Worm (Caenorhabditis elegans) whole organism, L2 larva: Measurements from ENCODE around the gene ZC443.2.
A peak's percentile ranks its signal among the peaks of the same experiment; 100 is the strongest.

ENCODE experiments used
- C34F6.9 ChIP-seq: fragments of 150-350 bp; optimal IDR thresholded peaks from 2 replicates; lab custom pipeline; 2014; ENCODE audit warnings: missing biosample characterization, missing genetic modification characterization
- F13H6.1 ChIP-seq: sonication (generic microtip); optimal IDR thresholded peaks from 2 replicates; lab custom pipeline; 2016; ENCODE audit warnings: missing genetic modification characterization, missing compliant biosample characterization
- Y55F3AM.14 ChIP-seq: fragments of 200-800 bp; sonication (Bioruptor generic); optimal IDR thresholded peaks from 2 replicates; lab custom pipeline; 2018; ENCODE audit warnings: mild to moderate bottlenecking, missing genetic modification characterization, missing compliant biosample characterization
- ama-1 ChIP-seq: fragments of 150-350 bp; optimal IDR thresholded peaks from 2 replicates; lab custom pipeline; 2018; ENCODE audit warnings: inconsistent platforms
- blmp-1 ChIP-seq: sonication (generic microtip); optimal IDR thresholded peaks from 2 replicates; lab custom pipeline; 2017; ENCODE audit warnings: missing genetic modification characterization, mild to moderate bottlenecking, missing compliant biosample characterization, antibody characterized with exemption, moderate library complexity; ENCODE audit not compliant: insufficient read depth
- ceh-16 ChIP-seq: fragments of 150-350 bp; optimal IDR thresholded peaks from 2 replicates; lab custom pipeline; 2014; ENCODE audit warnings: missing biosample characterization, missing genetic modification characterization
- crh-2 ChIP-seq: sonication (generic microtip); optimal IDR thresholded peaks from 2 replicates; lab custom pipeline; 2017; ENCODE audit warnings: missing biosample characterization, missing genetic modification characterization
- egl-27 ChIP-seq: sonication (generic microtip); optimal IDR thresholded peaks from 3 replicates; lab custom pipeline; 2017; ENCODE audit warnings: missing biosample characterization, missing genetic modification reagents, missing genetic modification characterization
- elt-3 ChIP-seq: sonication (generic microtip); optimal IDR thresholded peaks from 2 replicates; lab custom pipeline; 2017; ENCODE audit warnings: missing biosample characterization, missing genetic modification characterization
- fos-1 ChIP-seq: fragments of 150-350 bp; optimal IDR thresholded peaks from 2 replicates; lab custom pipeline; 2014; ENCODE audit warnings: missing biosample characterization, missing genetic modification characterization
- gmeb-1 ChIP-seq: fragments of 150-350 bp; optimal IDR thresholded peaks from 2 replicates; lab custom pipeline; 2014; ENCODE audit warnings: missing biosample characterization, missing genetic modification characterization
- lin-11 ChIP-seq: fragments of 150-350 bp; sonication (generic microtip); optimal IDR thresholded peaks from 2 replicates; lab custom pipeline; 2014; ENCODE audit warnings: missing biosample characterization, missing genetic modification characterization, inconsistent platforms, mixed read lengths
- lin-13 ChIP-seq: fragments of 150-350 bp; optimal IDR thresholded peaks from 2 replicates; lab custom pipeline; 2014; ENCODE audit warnings: missing biosample characterization, missing genetic modification reagents, missing genetic modification characterization
- lin-39 ChIP-seq: fragments of 150-350 bp; optimal IDR thresholded peaks from 2 replicates; lab custom pipeline; 2014; ENCODE audit warnings: missing biosample characterization, missing genetic modification reagents, missing genetic modification characterization
- lsy-2 ChIP-seq, 2 experiments: fragments of 150-350 bp in 1 of 2; sonication (generic microtip) in 1 of 2; optimal IDR thresholded peaks; 2 replicates each; lab custom pipeline; 2014 to 2017; ENCODE audit warnings: missing biosample characterization in 2 of 2, missing genetic modification characterization in 2 of 2
- mab-5 ChIP-seq: fragments of 150-350 bp; optimal IDR thresholded peaks from 2 replicates; lab custom pipeline; 2014; ENCODE audit warnings: missing biosample characterization, missing genetic modification characterization
- mbf-1 ChIP-seq: sonication (generic microtip); optimal IDR thresholded peaks from 2 replicates; lab custom pipeline; 2017; ENCODE audit warnings: missing biosample characterization, missing genetic modification characterization
- mdl-1 ChIP-seq, 2 experiments: fragments of 150-350 bp in 1 of 2; sonication (generic microtip) in 1 of 2; optimal IDR thresholded peaks; 2 replicates each; lab custom pipeline; 2017; ENCODE audit warnings: missing biosample characterization in 2 of 2, missing genetic modification characterization in 2 of 2
- nhr-12 ChIP-seq: fragments of 150-350 bp; optimal IDR thresholded peaks from 2 replicates; lab custom pipeline; 2014; ENCODE audit warnings: missing biosample characterization, missing genetic modification characterization
- nhr-129 ChIP-seq: fragments of 150-350 bp; optimal IDR thresholded peaks from 2 replicates; lab custom pipeline; 2014; ENCODE audit warnings: missing biosample characterization, missing genetic modification characterization
- nhr-21 ChIP-seq: fragments of 150-350 bp; optimal IDR thresholded peaks from 2 replicates; lab custom pipeline; 2014; ENCODE audit warnings: missing biosample characterization, missing genetic modification characterization
- nhr-23 ChIP-seq: fragments of 150-350 bp; optimal IDR thresholded peaks from 2 replicates; lab custom pipeline; 2014; ENCODE audit warnings: missing biosample characterization, missing genetic modification reagents, missing genetic modification characterization
- nhr-6 ChIP-seq: fragments of 150-350 bp; optimal IDR thresholded peaks from 2 replicates; lab custom pipeline; 2014; ENCODE audit warnings: missing biosample characterization, missing genetic modification characterization
- peb-1 ChIP-seq: fragments of 150-350 bp; optimal IDR thresholded peaks from 2 replicates; lab custom pipeline; 2014; ENCODE audit warnings: missing biosample characterization, missing genetic modification characterization
- sem-4 ChIP-seq: fragments of 150-350 bp; optimal IDR thresholded peaks from 2 replicates; lab custom pipeline; 2014; ENCODE audit warnings: missing biosample characterization, missing genetic modification reagents, missing genetic modification characterization
- skn-1 ChIP-seq: sonication (generic microtip); optimal IDR thresholded peaks from 2 replicates; lab custom pipeline; 2017; ENCODE audit warnings: missing biosample characterization, missing genetic modification characterization
- sma-3 ChIP-seq: sonication (generic microtip); optimal IDR thresholded peaks from 2 replicates; lab custom pipeline; 2016; ENCODE audit warnings: missing genetic modification reagents, missing genetic modification characterization, missing compliant biosample characterization
- sma-9 ChIP-seq, 2 experiments: fragments of 150-350 bp in 1 of 2; sonication (generic microtip) in 1 of 2; optimal IDR thresholded peaks; 2 replicates each; lab custom pipeline; 2014 to 2016; ENCODE audit warnings: missing genetic modification characterization in 2 of 2, mild to moderate bottlenecking in 1 of 2, missing biosample characterization in 1 of 2, missing compliant biosample characterization in 1 of 2, missing genetic modification reagents in 1 of 2, moderate library complexity in 1 of 2
- snpc-4 ChIP-seq: fragments of 150-350 bp; optimal IDR thresholded peaks from 2 replicates; lab custom pipeline; 2014; ENCODE audit warnings: missing biosample characterization, missing genetic modification characterization
- unc-55 ChIP-seq: fragments of 150-350 bp; sonication (generic microtip); optimal IDR thresholded peaks from 3 replicates; lab custom pipeline; 2014; ENCODE audit warnings: missing biosample characterization, missing genetic modification reagents, missing genetic modification characterization
- unc-62 ChIP-seq: fragments of 150-350 bp; optimal IDR thresholded peaks from 2 replicates; lab custom pipeline; 2014; ENCODE audit warnings: missing biosample characterization, missing genetic modification reagents, missing genetic modification characterization
- zag-1 ChIP-seq: fragments of 150-350 bp; optimal IDR thresholded peaks from 2 replicates; lab custom pipeline; 2014; ENCODE audit warnings: missing biosample characterization, missing genetic modification characterization
- ztf-11 ChIP-seq: sonication (generic microtip); optimal IDR thresholded peaks from 2 replicates; lab custom pipeline; 2017; ENCODE audit warnings: missing biosample characterization, missing genetic modification characterization
- ztf-4 ChIP-seq: fragments of 150-350 bp; optimal IDR thresholded peaks from 2 replicates; lab custom pipeline; 2014; ENCODE audit warnings: missing biosample characterization, missing genetic modification characterization

Gene ZC443.2

ce11 chrV:12792752-12793151, 18.2 kb downstream of the ZC443.2 start, which contains the start of gene ugt-5:
Gene ugt-5 (minus strand): TSS chrV:12792965.
- TF ChIP-seq lsy-2 (tag; optimal IDR thresholded peaks at IDR 0.05; lab: Kevin White, UChicago) (no peak), skn-1 (tag; lab: Kevin White, UChicago) (peak; percentile 78), fos-1 (peak; percentile 8)

DNA sequence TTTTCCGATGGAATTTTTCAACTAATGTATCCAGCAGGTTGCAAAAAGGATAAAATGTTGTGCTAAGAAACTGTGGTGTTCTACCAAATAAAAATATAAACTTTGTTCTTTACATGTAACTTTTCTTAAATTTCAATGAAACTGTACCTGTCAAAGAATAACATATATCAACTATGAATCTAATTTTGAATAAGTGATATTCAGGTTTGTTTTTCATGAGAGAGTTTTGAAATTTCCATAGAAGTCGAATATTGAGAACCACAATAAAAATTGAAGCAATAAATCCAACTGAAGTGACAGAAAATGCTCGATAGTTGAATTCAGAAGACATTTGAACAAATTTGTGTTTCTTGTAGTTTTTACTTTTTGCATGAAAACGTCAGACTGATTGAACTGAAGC, 20.8 kb downstream of the ZC443.2 start, which contains the start of gene srbc-43:
srbc-43 (minus strand) TSS at position 331 of the 400 bp plus-strand sequence.
- no peak for TF ChIP-seq nhr-21 (tag; lab: Kevin White, UChicago)

ce11 chrV:12788451-12788850, 22.5 kb downstream of the ZC443.2 start, which contains the start of gene srbc-44:
Gene srbc-44 (minus strand): TSS chrV:12788551.
- TF ChIP-seq Y55F3AM.14 (GFP tag; lab: Kevin White, UChicago) (no peak), lin-13 (GFP tag; lab: Kevin White, UChicago) (no peak)

ce11 chrV:12787026-12787425, 24.0 kb downstream of the ZC443.2 start, which contains the start of gene fkb-4:
Gene fkb-4 (minus strand): TSS chrV:12787126.
- TF ChIP-seq C34F6.9 (tag; lab: Kevin White, UChicago) (no peak), unc-62 (no peak), mbf-1 (tag; lab: Kevin White, UChicago) (no peak), Y55F3AM.14 (GFP tag; lab: Kevin White, UChicago) (no peak), ztf-4 (tag; lab: Kevin White, UChicago) (no peak), sma-3 (no peak), lin-13 (GFP tag; lab: Kevin White, UChicago) (no peak), crh-2 (tag; lab: Kevin White, UChicago) (no peak), zag-1 (no peak), skn-1 (tag; lab: Kevin White, UChicago) (no peak), sem-4 (tag; lab: Kevin White, UChicago) (no peak), ztf-11 (tag; lab: Kevin White, UChicago) (no peak), nhr-23 (tag; lab: Kevin White, UChicago) (no peak), ceh-16 (tag; lab: Kevin White, UChicago) (no peak), fos-1 (no peak), nhr-21 (tag; lab: Kevin White, UChicago) (no peak), gmeb-1 (tag; lab: Kevin White, UChicago) (no peak), blmp-1 (tag; lab: Kevin White, UChicago) (no peak), mdl-1 (tag; optimal IDR thresholded peaks at IDR 0.05; lab: Kevin White, UChicago) (no peak), ama-1 (no peak)

ce11 chrV:12786340-12786739, 24.7 kb downstream of the ZC443.2 start:
- TF ChIP-seq mbf-1 (tag; lab: Kevin White, UChicago) (no peak), unc-62 (no peak), sem-4 (tag; lab: Kevin White, UChicago) (no peak), unc-55 (GFP tag; lab: Kevin White, UChicago) (no peak)

- TF ChIP-seq egl-27, result no peak
- TF ChIP-seq unc-62, result no peak
- TF ChIP-seq peb-1 (tag; lab: Kevin White, UChicago), result no peak
Measured at ce11 chrV:12784861-12785260, 26.1 kb downstream of the ZC443.2 start, which contains the start of gene sre-20. Gene sre-20 (minus strand): TSS chrV:12784961.

ce11 chrV:12780248-12780647, 30.7 kb downstream of the ZC443.2 start:
- TF ChIP-seq ama-1 (no peak), nhr-6 (tag; lab: Kevin White, UChicago) (no peak), mbf-1 (tag; lab: Kevin White, UChicago) (no peak), nhr-129 (peak; percentile 70), mab-5 (tag; lab: Kevin White, UChicago) (no peak), lin-39 (tag; lab: Kevin White, UChicago) (no peak), lin-11 (no peak), ztf-4 (tag; lab: Kevin White, UChicago) (no peak), crh-2 (tag; lab: Kevin White, UChicago) (peak; percentile 18), lsy-2 (tag; optimal IDR thresholded peaks at IDR 0.05; lab: Kevin White, UChicago) (peak in 1 of 2 experiments; percentile 5), F13H6.1 (tag; lab: Kevin White, UChicago) (peak; percentile 10), gmeb-1 (tag; lab: Kevin White, UChicago) (peak; percentile 39), fos-1 (peak; percentile 45), nhr-23 (tag; lab: Kevin White, UChicago) (no peak), elt-3 (tag; lab: Kevin White, UChicago) (no peak), blmp-1 (tag; lab: Kevin White, UChicago) (no peak), unc-62 (no peak), lin-13 (GFP tag; lab: Kevin White, UChicago) (peak; percentile 18), nhr-12 (tag; lab: Kevin White, UChicago) (no peak), snpc-4 (no peak), skn-1 (tag; lab: Kevin White, UChicago) (no peak), sma-9 (GFP tag; optimal IDR thresholded peaks at IDR 0.05; lab: Kevin White, UChicago) (peak; percentile 53), sma-9 (tag; optimal IDR thresholded peaks at IDR 0.05; lab: Kevin White, UChicago) (no peak), sma-3 (peak; percentile 49), C34F6.9 (tag; lab: Kevin White, UChicago) (peak; percentile 38), nhr-21 (tag; lab: Kevin White, UChicago) (no peak)
